Worm (Caenorhabditis elegans) whole organism, dauer: ENCODE results near the gene crp-1.

Source experiments
- unc-62 ChIP-seq: sonication (generic microtip); optimal IDR thresholded peaks from 2 replicates; lab custom pipeline; 2017; ENCODE audit warnings: missing biosample characterization, missing genetic modification reagents, missing genetic modification characterization

crp-1 gene

DNA sequence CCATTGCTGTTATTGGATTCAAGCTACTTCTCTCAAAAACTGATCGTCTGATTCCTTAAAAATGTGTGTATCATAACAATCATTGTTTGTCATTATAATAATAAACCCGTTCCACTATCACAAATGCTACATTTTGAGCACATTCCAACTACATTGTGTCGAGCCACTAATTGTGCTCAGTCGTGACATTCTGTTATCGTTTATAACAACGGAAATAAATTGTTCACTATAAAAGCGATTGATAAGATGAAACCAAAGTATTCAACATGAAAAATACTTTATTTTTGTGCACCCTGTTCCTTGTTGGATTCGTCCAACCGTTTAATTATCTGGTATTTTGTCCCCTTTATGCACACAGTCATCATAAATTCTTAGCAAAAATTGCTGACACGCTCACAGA, 14.8 kb downstream of the crp-1 start, which contains the start of gene ugt-33:
Gene ugt-33, plus strand, starts transcription at position 260 of the 400 bp plus-strand sequence.
- no peak for TF ChIP-seq unc-62 (GFP tag; lab: Kevin White, UChicago)

DNA sequence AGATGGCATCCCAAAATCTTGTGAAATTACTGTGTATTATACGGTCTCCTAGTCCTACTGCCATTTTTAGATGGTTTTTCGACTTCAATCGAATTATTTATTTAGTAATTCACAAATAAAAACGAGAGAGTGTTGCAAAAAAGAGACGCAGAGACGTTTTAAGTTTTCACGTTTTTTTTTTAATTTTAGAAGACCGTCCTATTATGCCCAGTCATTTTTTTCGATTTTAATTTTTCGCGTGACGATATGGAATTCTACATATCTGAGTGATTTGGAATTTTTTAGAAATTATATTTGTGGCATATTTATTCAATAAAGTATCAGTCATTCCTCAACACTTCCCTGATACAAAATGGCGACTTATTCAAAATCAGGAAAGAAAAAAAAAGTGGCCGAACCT, 18.4 kb downstream of the crp-1 start, which contains the start of gene C35A5.4:
Gene C35A5.4, plus strand, starts transcription at position 301 of the 400 bp plus-strand sequence.
- TF ChIP-seq unc-62 (GFP tag; lab: Kevin White, UChicago), result no peak

DNA sequence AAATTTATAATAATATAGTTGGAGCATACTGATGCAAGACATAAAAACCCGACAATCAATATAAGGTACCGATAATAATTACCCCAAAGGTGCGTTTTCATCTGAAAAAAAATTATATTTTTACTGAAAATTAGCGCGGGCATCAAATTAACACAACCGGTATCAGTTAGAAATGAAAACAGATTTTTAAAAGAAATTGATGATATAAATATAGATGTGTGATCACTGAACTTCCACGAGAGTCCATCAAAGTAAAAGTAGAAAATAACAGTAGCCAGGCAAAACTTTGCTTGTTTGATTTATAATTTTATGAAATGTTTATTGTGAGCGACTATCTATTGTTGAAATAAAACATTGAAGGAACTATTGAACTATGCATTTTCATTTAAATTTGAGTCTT, 22.9 kb downstream of the crp-1 start, which contains the start of gene C35A5.3:
Gene C35A5.3, minus strand, starts transcription at position 101 of the 400 bp plus-strand sequence.
- no peak for TF ChIP-seq unc-62 (GFP tag; lab: Kevin White, UChicago)

DNA sequence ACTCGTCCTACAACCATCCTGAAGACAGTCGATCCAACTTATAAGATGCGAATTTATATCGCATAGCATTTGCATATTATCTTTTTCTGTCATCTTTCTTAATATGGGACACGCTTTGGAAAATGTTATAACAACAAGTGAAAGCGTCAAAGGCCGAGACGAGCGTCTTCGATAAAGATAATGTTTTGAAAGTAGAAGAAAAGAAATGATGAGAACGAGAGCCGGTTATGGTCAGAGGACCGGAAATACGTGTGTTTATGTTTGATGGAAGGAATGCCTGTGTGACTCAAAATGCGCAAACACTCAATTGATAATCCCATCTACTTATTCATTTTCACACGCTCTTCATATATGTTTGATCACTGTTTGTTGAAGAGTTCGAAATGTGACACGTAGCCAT, 24.6 kb downstream of the crp-1 start, which contains the start of gene C35A5.11:
Gene C35A5.11, minus strand, starts transcription at position 101 of the 400 bp plus-strand sequence.
- TF ChIP-seq unc-62 (GFP tag; lab: Kevin White, UChicago), result no peak

DNA sequence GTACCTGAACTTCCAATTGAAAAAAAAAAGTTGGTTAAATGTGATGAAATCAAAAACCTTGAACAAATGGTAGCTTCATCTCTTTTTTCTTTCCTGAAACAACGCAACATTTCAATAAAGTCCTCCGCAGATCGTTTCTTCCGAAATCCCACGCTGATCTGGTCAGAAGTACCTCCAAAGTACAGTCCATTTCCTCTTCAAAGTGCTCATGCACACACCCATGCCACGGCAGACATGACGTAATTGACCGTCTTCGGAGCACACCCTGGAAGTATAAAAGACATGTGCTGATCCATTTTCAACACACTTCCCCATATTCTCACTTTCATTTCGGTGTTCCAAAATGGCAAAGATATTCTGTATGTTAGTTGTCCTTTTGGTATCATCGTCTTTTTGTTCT, 25.5 kb downstream of the crp-1 start, which contains the start of gene C35A5.10:
Gene C35A5.10, plus strand, starts transcription at position 301 of the 400 bp plus-strand sequence.
- TF ChIP-seq unc-62 (GFP tag; lab: Kevin White, UChicago), result no peak

DNA sequence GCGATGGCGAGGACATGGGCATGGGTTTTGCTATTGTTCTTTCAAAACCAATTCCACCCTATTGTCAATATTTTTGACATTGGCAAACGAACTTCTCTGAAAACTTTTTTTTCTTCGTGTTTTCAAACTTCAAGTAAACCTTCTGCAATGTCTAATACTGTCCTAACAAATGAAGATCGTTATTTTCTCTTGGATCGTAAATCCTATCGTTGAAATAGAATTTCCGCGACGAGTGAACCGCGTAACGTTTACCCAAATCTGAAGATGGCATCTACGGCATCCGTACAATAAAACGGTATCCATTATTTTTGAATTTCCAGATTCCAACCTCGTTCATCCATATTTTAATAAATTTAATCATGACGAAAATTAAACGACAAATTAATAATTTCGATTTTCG, 27.2 kb downstream of the crp-1 start, which contains the start of gene C35A5.5:
Gene C35A5.5, plus strand, starts transcription at position 301 of the 400 bp plus-strand sequence.
- no peak for TF ChIP-seq unc-62 (GFP tag; lab: Kevin White, UChicago)

DNA sequence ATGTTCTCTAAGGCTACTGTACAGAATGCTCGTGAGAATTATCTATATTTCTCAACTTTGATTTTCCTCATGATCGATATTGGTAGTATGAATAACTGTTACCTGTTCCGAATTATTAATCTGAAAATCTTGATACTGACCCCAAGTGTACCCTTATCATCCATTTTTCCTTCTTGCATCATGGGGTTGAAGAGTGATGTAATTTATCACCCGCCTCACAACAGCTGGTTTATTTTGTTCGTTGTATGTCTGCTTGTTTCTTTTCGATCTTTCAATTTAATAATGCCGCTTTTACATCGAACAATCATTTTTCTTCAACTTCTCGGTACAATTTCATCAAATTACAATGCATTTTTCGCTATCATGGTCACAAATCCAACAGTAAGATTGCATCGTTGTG, 30.5 kb downstream of the crp-1 start, which contains the start of gene C35A5.6:
Gene C35A5.6, plus strand, starts transcription at position 283 of the 400 bp plus-strand sequence.
- TF ChIP-seq unc-62 (GFP tag; lab: Kevin White, UChicago), result no peak

DNA sequence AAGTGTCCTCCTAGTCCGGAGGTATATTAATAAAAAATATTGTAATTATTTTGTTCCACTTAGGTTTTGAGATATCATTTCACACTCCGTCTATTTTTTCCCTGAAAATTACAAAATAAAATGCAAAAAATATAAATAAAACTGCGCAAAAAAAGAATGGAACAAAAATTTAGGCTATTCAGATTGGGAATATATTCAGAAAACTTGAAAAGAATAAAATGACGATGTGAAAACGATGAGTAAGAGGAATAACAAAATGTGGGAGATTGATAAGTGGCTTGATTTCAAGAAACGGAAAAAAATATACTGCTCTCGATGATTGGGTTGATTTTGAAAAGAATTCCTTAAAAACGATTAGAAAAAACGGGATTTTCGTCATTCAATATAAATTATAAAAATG, 35.9 kb downstream of the crp-1 start, which contains the start of gene dmsr-8:
Gene dmsr-8, minus strand, starts transcription at position 101 of the 400 bp plus-strand sequence.
- TF ChIP-seq unc-62 (GFP tag; lab: Kevin White, UChicago), result no peak

DNA sequence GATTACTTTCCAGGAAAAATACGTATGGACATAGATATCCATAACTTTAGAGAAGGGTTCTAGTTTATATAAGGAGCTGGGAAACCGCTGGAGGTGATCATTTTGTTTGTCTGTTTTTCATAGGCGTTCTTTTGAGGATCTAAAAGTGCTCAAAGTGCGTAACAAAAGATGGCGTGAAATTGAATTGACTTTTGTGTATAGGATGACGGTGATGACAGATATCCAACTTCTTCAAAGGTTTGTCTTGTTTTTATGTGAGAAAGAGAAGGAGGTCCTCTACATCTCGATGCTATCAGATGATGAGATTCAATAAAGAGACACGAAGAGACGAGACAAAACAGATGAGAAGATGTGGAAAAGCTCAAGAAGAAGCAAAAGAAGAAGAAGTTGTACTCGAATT, 38.3 kb downstream of the crp-1 start:
- TF ChIP-seq unc-62 (GFP tag; lab: Kevin White, UChicago), result no peak

DNA sequence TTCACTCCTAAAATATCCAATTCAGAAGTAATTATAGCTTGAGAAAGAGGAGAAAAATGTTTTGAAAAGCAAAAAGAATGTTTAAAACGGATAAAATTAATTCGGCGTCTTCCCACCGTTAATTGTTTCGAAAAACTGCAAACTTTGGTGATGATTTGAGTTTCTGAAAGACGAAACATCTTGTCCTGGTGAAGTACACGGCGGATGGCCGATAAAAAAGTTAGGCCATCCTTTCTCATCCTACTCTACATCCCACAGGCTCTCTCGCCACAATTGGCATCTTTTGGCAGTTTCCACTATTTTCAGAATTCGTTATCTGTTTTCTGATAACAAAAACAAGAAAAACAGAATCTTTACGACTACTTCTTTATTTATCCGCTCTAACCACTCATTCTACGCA, 47.5 kb downstream of the crp-1 start, which contains the start of the genes C35A5.8 and hda-11:
Gene C35A5.8, minus strand, starts transcription at position 7 of the 400 bp plus-strand sequence.
Gene hda-11, plus strand, starts transcription at position 283 of the 400 bp plus-strand sequence.
- no peak for TF ChIP-seq unc-62 (GFP tag; lab: Kevin White, UChicago)

DNA sequence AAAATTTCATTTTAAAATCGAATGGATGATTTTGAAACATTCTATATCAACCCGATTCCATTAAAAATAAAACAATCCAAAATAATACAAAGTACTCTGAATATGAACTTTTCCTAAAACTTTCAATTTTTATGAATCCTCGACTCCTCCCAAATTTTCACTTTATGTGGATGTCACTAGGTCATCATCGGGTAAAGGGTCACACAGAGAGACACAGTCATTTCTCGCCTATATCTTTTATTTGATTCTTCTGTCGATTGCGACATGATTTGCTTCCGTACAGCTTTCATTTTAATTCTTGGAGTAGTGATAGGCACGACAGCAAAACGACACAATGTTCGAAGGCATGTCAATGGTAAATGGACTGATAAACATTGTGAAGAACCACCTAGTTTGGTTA, 50.1 kb downstream of the crp-1 start, which contains the start of gene F25D1.3:
Gene F25D1.3, plus strand, starts transcription at position 225 of the 400 bp plus-strand sequence.
- no peak for TF ChIP-seq unc-62 (GFP tag; lab: Kevin White, UChicago)

DNA sequence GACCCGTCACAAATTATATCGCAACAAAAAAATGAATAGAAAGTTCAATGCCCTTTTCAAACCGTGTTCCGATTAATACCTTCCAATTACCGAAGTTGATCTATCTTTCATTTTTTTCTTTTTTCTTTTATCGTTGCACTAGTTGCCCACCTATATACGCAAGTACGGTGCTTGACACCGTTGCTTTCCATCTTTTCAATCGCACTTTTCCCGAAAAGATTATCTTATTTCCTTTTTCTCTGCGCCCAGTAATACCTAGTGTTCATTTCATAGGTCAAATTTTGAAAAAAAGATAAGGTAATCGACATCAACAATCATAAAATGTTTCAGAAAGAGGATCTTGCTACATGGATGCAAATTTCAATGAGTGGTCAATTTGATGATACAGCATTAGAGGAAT, 51.2 kb downstream of the crp-1 start:
- TF ChIP-seq unc-62 (GFP tag; lab: Kevin White, UChicago), result no peak
